Worm (Caenorhabditis elegans) whole organism, L4/young adult: ENCODE data around the gene rpb-11.

Experiments
- dao-5 ChIP-seq: sonication (generic microtip); optimal IDR thresholded peaks from 2 replicates; lab custom pipeline; 2016; ENCODE audit warnings: missing genotype, missing genetic modification characterization, moderate library complexity, missing compliant biosample characterization
- him-1 ChIP-seq: sonication (generic microtip); optimal IDR thresholded peaks from 2 replicates; lab custom pipeline; 2016; ENCODE audit warnings: missing genotype, missing genetic modification reagents, missing genetic modification characterization, missing compliant biosample characterization

ce11 chrII:14074825-14075224 is 14.9 kb downstream of the rpb-11 start:
- TF ChIP-seq him-1 (tag; lab: Kevin White, UChicago) = no peak
- no peak for TF ChIP-seq dao-5 (tag; lab: Kevin White, UChicago)
